Worm (Caenorhabditis elegans) whole organism, dauer: ENCODE measurements around the gene C18G1.6.
"Not testable (repeated sequence)": the region's sequence is repeated elsewhere in the genome, so short reads cannot be mapped to it uniquely, and the experiment has no call there.

Experiments
- unc-62 ChIP-seq: sonication (generic microtip); optimal IDR thresholded peaks from 2 replicates; lab custom pipeline; 2017; ENCODE audit warnings: missing biosample characterization, missing genetic modification reagents, missing genetic modification characterization

The C18G1.6 gene

ce11 chrV:4755308-4756029 lies 5.1 kb downstream of the C18G1.6 start, which contains the start of gene pgl-3:
pgl-3 (plus strand) TSS chrV:4755979.
- TF ChIP-seq unc-62 = no peak

ce11 chrV:4758019-4758418 lies 7.6 kb downstream of the C18G1.6 start:
- no peak for TF ChIP-seq unc-62

ce11 chrV:4758540-4758939 lies 8.1 kb downstream of the C18G1.6 start:
- no peak for TF ChIP-seq unc-62

- not testable (repeated sequence) for TF ChIP-seq unc-62
These were observed 10.3 kb downstream of the C18G1.6 start, which contains the start of gene bgnt-1.4 for ce11 chrV:4760674-4761073. bgnt-1.4 (plus strand) TSS chrV:4760974.

ce11 chrV:4766501-4766900 lies 16.1 kb downstream of the C18G1.6 start, which contains the start of gene C18G1.8:
C18G1.8 (minus strand) TSS chrV:4766601.
- TF ChIP-seq unc-62 = no peak

- no peak for TF ChIP-seq unc-62
These were observed 19.2 kb downstream of the C18G1.6 start, which contains the start of gene C18G1.9 for ce11 chrV:4769633-4770032. C18G1.9 (minus strand) TSS chrV:4769733.

DNA sequence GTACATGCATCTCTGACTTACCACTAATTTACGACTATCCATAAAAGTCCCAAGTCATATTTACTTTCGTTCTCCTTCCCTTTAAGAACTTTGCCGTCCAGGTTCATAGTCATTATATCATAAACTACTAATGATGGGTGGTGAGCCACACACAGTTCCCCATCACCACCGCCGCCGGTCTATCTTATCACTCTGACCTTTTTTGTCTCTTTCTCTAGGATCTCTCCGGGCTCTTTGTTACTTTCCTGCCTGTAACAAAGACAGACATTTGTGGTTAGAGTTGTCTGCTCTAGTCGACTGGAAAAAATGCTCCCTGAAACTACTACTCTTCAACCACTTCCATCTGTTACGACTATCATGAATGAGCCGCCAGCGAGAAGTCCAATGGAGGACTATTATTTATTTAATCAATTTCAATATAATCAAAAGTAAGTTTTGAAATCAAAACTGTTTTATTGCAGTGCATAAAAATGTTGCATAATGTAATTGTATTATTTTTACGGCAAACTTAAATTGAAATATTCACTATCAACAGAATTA lies 20.1 kb downstream of the C18G1.6 start, which contains the start of gene elt-7:
TSS of gene elt-7 (plus strand) at position 263 of the 540 bp plus-strand sequence.
- no peak for TF ChIP-seq unc-62

DNA sequence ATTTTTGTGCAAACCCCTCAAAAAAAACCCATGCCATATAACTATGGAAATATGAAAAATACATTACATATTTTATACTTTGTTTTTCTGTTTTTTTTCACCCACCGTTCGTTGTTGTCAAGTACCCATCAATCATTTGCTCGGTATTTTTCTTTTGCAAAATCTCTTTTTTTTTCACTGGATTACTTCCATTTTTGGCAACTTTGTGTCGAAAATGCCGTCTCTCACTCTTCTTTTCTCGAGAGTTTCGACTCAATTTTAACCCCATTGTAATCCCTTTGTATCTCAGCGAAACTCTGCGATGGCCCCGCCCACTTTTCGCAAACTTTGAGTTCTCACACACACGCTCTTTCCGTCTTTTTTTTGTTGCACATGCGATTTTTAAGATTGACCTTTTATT lies 24.7 kb downstream of the C18G1.6 start:
- no peak for TF ChIP-seq unc-62

ce11 chrV:4777388-4777986 lies 27.1 kb downstream of the C18G1.6 start, which contains the start of gene C18G1.1:
C18G1.1 (plus strand) TSS chrV:4777960.
- no peak for TF ChIP-seq unc-62

- TF ChIP-seq unc-62 = no peak
These were observed 32.9 kb downstream of the C18G1.6 start, which contains the start of gene Y60C6A.1 for ce11 chrV:4783313-4783712. Y60C6A.1 (plus strand) TSS chrV:4783613.

DNA sequence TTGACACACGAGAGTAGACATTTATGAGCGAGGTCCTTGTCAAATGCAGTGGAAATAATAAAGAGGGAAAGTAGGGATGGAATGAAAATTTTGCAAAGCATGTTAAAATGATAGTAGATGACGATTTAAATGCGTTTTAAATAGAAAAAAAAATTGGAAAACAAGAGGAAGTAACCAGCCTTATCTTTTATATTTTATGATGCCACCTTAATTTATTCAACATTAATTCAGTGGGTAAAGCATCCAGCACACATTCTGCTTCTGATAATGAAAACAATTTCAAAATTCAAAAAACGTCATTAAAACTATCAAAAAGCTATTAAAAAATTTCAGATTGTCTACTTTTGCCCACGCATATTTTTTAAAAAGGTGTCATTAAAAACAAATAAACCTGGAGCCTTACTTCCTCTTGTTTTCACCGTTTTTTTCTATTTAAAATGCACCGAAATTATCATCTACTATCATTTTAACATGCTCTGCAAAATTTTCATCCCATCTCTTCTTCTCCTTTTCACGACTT lies 35.0 kb downstream of the C18G1.6 start, which contains the start of the genes Y60C6A.2 and Y60C6A.3:
TSS of gene Y60C6A.2 (minus strand) at position 101 of the 520 bp plus-strand sequence.
TSS of gene Y60C6A.3 (plus strand) at position 470 of the 520 bp plus-strand sequence.
- TF ChIP-seq unc-62 = no peak

ce11 chrV:4787166-4787565 lies 36.8 kb downstream of the C18G1.6 start, which contains the start of gene R02F11.9:
R02F11.9 (plus strand) TSS chrV:4787466.
- no peak for TF ChIP-seq unc-62

DNA sequence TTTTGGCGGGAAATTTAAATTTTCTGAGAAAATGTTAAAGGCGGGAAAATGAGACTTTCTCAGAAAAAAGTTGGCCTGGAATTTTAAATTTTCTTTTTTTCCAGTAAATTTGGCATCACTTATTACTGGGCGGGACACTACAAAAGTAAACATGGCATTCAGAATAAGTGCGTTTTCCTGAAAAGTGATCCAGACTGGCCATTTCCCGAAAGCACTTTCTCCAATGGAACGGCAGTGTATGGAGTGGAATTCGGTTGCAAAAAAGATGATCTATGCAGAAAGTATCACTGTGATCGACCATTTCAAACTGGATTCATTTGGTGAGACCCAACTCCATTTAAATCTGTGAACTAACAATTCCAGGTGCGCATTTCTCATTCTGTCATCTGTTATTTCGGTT lies 37.4 kb downstream of the C18G1.6 start:
- TF ChIP-seq unc-62 = no peak

- TF ChIP-seq unc-62 = no peak
These were observed 38.4 kb downstream of the C18G1.6 start, which contains the start of gene R02F11.10 for ce11 chrV:4788823-4789222. R02F11.10 (plus strand) TSS chrV:4789123.

ce11 chrV:4790368-4790767 lies 40.0 kb downstream of the C18G1.6 start, which contains the start of gene R02F11.12:
R02F11.12 (plus strand) TSS chrV:4790668.
- no peak for TF ChIP-seq unc-62

DNA sequence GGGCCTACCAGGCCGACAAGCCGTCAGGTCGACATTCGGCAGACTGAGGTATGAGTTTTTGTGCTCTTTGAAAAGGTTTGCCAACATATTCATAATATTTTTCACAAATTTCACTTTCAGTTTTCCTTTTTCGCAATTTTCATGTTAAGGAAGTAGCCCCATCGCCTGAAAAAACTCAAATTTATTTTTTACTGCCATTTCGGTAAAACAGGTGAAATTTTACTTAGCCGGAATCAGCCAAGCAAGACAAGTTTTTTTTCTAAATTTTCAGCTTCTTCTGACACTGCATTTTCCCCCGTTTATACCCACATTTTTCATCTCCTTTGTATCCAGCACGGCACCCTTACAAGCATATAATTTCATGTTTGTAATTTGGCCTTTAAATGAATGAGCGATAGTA lies 41.2 kb downstream of the C18G1.6 start, which contains the start of gene R02F11.11:
TSS of gene R02F11.11 (plus strand) at position 301 of the 400 bp plus-strand sequence.
- no peak for TF ChIP-seq unc-62

DNA sequence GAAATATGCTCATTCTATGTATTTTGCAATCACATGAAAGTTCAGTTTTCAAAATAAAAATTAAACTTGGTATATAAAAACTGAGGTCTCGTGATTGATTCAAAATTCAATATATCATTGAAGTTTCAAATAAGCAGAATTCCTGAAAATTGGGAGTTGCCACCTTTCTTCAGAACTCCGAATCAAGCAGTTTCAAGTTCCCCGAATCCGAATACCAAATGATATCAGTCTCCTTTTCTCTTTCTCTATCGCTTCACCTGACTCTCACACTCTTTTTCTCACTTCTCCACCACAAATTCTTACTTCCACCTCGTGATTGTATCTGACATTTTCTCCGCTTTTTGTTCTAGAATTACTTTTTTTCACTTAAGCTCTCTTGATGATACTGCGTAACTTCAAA lies 43.9 kb downstream of the C18G1.6 start, which contains the start of gene R02F11.2:
TSS of gene R02F11.2 (plus strand) at position 292 of the 400 bp plus-strand sequence.
- no peak for TF ChIP-seq unc-62
